Fruit fly (Drosophila melanogaster): ENCODE measurements around the gene CG2701.
A peak's percentile ranks its signal among the peaks of the same experiment; 100 is the strongest.

Gene CG2701

dm6 chrX:2677024-2677589 is 43.0 kb downstream of the CG2701 start:
- TF ChIP-seq Eip78C (GFP tag) (peak; percentile 57), CG11902 (GFP tag; optimal IDR thresholded peaks at IDR 0.05) (no peak), ss (GFP tag; optimal IDR thresholded peaks at IDR 0.05) (peak in 1 of 2 experiments; percentile 8)
